Worm (Caenorhabditis elegans) whole organism, L3 larva: ENCODE data around the gene scl-20.

ENCODE experiments used
- fos-1 ChIP-seq: fragments of 150-350 bp; optimal IDR thresholded peaks from 2 replicates; lab custom pipeline; 2014; ENCODE audit warnings: missing biosample characterization, missing genetic modification characterization
- lin-15B ChIP-seq: fragments of 150-350 bp; optimal IDR thresholded peaks from 2 replicates; lab custom pipeline; 2014; ENCODE audit warnings: missing biosample characterization, missing genetic modification characterization
- nhr-76 ChIP-seq: fragments of 150-350 bp; sonication (generic microtip); optimal IDR thresholded peaks from 5 replicates; lab custom pipeline; 2014; ENCODE audit warnings: missing biosample characterization, missing genetic modification characterization
- pha-4 ChIP-seq: fragments of 150-350 bp; optimal IDR thresholded peaks from 2 replicates; lab custom pipeline; 2014; ENCODE audit warnings: missing biosample characterization, missing genetic modification reagents, missing genetic modification characterization
- sea-2 ChIP-seq: fragments of 150-350 bp; sonication (generic microtip); optimal IDR thresholded peaks from 4 replicates; lab custom pipeline; 2014; ENCODE audit warnings: missing biosample characterization, missing genetic modification reagents, missing genetic modification characterization
- unc-39 ChIP-seq: sonication (generic microtip); optimal IDR thresholded peaks from 4 replicates; lab custom pipeline; 2017; ENCODE audit warnings: missing biosample characterization, missing genetic modification characterization
- unc-62 ChIP-seq: fragments of 150-350 bp; sonication (generic microtip); optimal IDR thresholded peaks from 4 replicates; lab custom pipeline; 2014; ENCODE audit warnings: missing biosample characterization, missing genetic modification reagents, missing genetic modification characterization
- ztf-11 ChIP-seq: fragments of 150-350 bp; optimal IDR thresholded peaks from 2 replicates; lab custom pipeline; 2014; ENCODE audit warnings: missing biosample characterization, missing genetic modification characterization

DNA sequence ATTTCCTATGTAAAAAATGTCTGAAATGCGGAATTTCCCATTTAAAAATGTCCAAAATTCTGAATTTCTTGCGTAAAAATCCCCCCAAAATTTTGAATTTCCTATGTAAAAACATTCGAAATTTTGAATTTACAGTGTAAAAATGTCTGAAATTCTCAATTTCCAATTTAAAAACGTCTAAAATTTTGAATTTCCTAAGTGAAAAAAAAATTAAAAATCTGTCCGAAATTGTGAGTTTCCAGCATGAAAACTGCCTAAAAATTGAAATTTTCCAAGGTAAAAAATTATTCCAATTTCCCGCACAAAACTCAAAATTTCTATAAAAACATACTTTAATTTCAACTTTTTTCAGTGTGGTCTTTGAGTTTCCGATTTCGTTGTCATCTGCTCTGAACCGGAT, 12.4 kb downstream of the scl-20 start:
- TF ChIP-seq sea-2 (GFP tag; lab: Kevin White, UChicago), result no peak
- no peak for TF ChIP-seq unc-62 (GFP tag; lab: Kevin White, UChicago)
- no peak for TF ChIP-seq pha-4
- no peak for TF ChIP-seq ztf-11
- TF ChIP-seq lin-15B, result no peak
- TF ChIP-seq fos-1, result no peak
- TF ChIP-seq unc-39 (tag; lab: Kevin White, UChicago), result no peak
- TF ChIP-seq nhr-76, result no peak
